Worm (Caenorhabditis elegans) whole organism, late embryonic: ENCODE data around the gene pod-2.

Experiments
- C38D4.7 ChIP-seq: fragments of 200-800 bp; sonication (Bioruptor generic); optimal IDR thresholded peaks from 2 replicates; lab custom pipeline; 2018; ENCODE audit warnings: mild to moderate bottlenecking, missing genetic modification characterization, moderate library complexity, missing compliant biosample characterization
- F13H6.1 ChIP-seq: sonication (generic microtip); optimal IDR thresholded peaks from 2 replicates; lab custom pipeline; 2016; ENCODE audit warnings: missing genetic modification characterization, missing compliant biosample characterization
- K02D7.2 ChIP-seq: sonication (generic microtip); optimal IDR thresholded peaks from 2 replicates; lab custom pipeline; 2017; ENCODE audit warnings: mild to moderate bottlenecking, missing genetic modification characterization, missing compliant biosample characterization
- K09A11.1 ChIP-seq: sonication (generic microtip); optimal IDR thresholded peaks from 2 replicates; lab custom pipeline; 2017; ENCODE audit warnings: antibody characterized with exemption, mild to moderate bottlenecking, missing genetic modification characterization, missing compliant biosample characterization; ENCODE audit not compliant: insufficient read depth
- T23F11.4 ChIP-seq: fragments of 200-800 bp; sonication (Bioruptor generic); optimal IDR thresholded peaks from 2 replicates; lab custom pipeline; 2018; ENCODE audit warnings: mild to moderate bottlenecking, missing genetic modification characterization, missing compliant biosample characterization
- ahr-1 ChIP-seq: sonication (generic microtip); optimal IDR thresholded peaks from 2 replicates; lab custom pipeline; 2016; ENCODE audit warnings: missing genetic modification characterization, missing compliant biosample characterization
- ama-1 ChIP-seq: fragments of 150-350 bp; optimal IDR thresholded peaks from 2 replicates; lab custom pipeline; 2014
- ceh-14 ChIP-seq: sonication (generic microtip); optimal IDR thresholded peaks from 2 replicates; lab custom pipeline; 2016; ENCODE audit warnings: missing genotype, missing genetic modification characterization, missing compliant biosample characterization
- ceh-18 ChIP-seq: sonication (generic microtip); optimal IDR thresholded peaks from 2 replicates; lab custom pipeline; 2016; ENCODE audit warnings: missing genetic modification characterization, missing compliant biosample characterization
- ceh-19 ChIP-seq: fragments of 200-800 bp; sonication (Bioruptor generic); optimal IDR thresholded peaks from 2 replicates; lab custom pipeline; 2018; ENCODE audit warnings: mild to moderate bottlenecking, missing genetic modification characterization, missing compliant biosample characterization
- ceh-22 ChIP-seq: sonication (generic microtip); optimal IDR thresholded peaks from 2 replicates; lab custom pipeline; 2017; ENCODE audit warnings: missing biosample characterization, missing genetic modification characterization
- ceh-30 ChIP-seq: fragments of 150-350 bp; optimal IDR thresholded peaks from 2 replicates; lab custom pipeline; 2014; ENCODE audit warnings: missing biosample characterization, missing genetic modification characterization
- ceh-31 ChIP-seq: sonication (generic microtip); optimal IDR thresholded peaks from 2 replicates; lab custom pipeline; 2016; ENCODE audit warnings: missing genetic modification characterization, missing compliant biosample characterization
- ceh-48 ChIP-seq: sonication (generic microtip); optimal IDR thresholded peaks from 2 replicates; lab custom pipeline; 2016; ENCODE audit warnings: missing genetic modification characterization, inconsistent platforms, missing compliant biosample characterization
- ceh-6 ChIP-seq: fragments of 200-800 bp; sonication (Bioruptor generic); optimal IDR thresholded peaks from 2 replicates; lab custom pipeline; 2018; ENCODE audit warnings: mild to moderate bottlenecking, missing genetic modification characterization, missing compliant biosample characterization
- ceh-9 ChIP-seq: sonication (generic microtip); optimal IDR thresholded peaks from 2 replicates; lab custom pipeline; 2016; ENCODE audit warnings: mild to moderate bottlenecking, missing genetic modification characterization, inconsistent platforms, missing compliant biosample characterization
- che-1 ChIP-seq: sonication (generic microtip); optimal IDR thresholded peaks from 2 replicates; lab custom pipeline; 2016; ENCODE audit warnings: mild to moderate bottlenecking, missing genetic modification characterization, missing compliant biosample characterization
- dmd-4 ChIP-seq: sonication (generic microtip); optimal IDR thresholded peaks from 2 replicates; lab custom pipeline; 2016; ENCODE audit warnings: borderline replicate concordance, missing genetic modification characterization, missing compliant biosample characterization
- elt-4 ChIP-seq: sonication (generic microtip); optimal IDR thresholded peaks from 2 replicates; lab custom pipeline; 2016; ENCODE audit warnings: missing genetic modification characterization, missing compliant biosample characterization
- eyg-1 ChIP-seq: sonication (generic microtip); optimal IDR thresholded peaks from 2 replicates; lab custom pipeline; 2016; ENCODE audit warnings: missing genotype, missing genetic modification characterization, missing compliant biosample characterization
- gmeb-2 ChIP-seq: sonication (generic microtip); optimal IDR thresholded peaks from 2 replicates; lab custom pipeline; 2016; ENCODE audit warnings: missing genetic modification characterization, inconsistent platforms, missing compliant biosample characterization
- hlh-13 ChIP-seq: fragments of 200-800 bp; sonication (Bioruptor generic); optimal IDR thresholded peaks from 2 replicates; lab custom pipeline; 2018; ENCODE audit warnings: mild to moderate bottlenecking, missing genetic modification characterization, missing compliant biosample characterization
- hlh-15 ChIP-seq: sonication (generic microtip); optimal IDR thresholded peaks from 2 replicates; lab custom pipeline; 2016; ENCODE audit warnings: missing genetic modification characterization, missing compliant biosample characterization
- hlh-30 ChIP-seq: sonication (generic microtip); optimal IDR thresholded peaks from 2 replicates; lab custom pipeline; 2017; ENCODE audit warnings: antibody characterized with exemption, missing genetic modification characterization, missing compliant biosample characterization; ENCODE audit not compliant: insufficient read depth
- hlh-6 ChIP-seq: sonication (generic microtip); optimal IDR thresholded peaks from 2 replicates; lab custom pipeline; 2016; ENCODE audit warnings: missing genotype, missing genetic modification characterization, missing compliant biosample characterization
- hlh-8 ChIP-seq: sonication (generic microtip); optimal IDR thresholded peaks from 2 replicates; lab custom pipeline; 2016; ENCODE audit warnings: missing genotype, missing genetic modification characterization, missing compliant biosample characterization
- lin-11 ChIP-seq: fragments of 200-800 bp; sonication (Bioruptor generic); optimal IDR thresholded peaks from 2 replicates; lab custom pipeline; 2018; ENCODE audit warnings: mild to moderate bottlenecking, missing genetic modification characterization, missing compliant biosample characterization
- nfya-1 ChIP-seq: sonication (generic microtip); optimal IDR thresholded peaks from 2 replicates; lab custom pipeline; 2017; ENCODE audit warnings: missing genetic modification characterization, mild to moderate bottlenecking, missing compliant biosample characterization, antibody characterized with exemption, moderate library complexity
- odd-2 ChIP-seq: sonication (generic microtip); optimal IDR thresholded peaks from 2 replicates; lab custom pipeline; 2017; ENCODE audit warnings: antibody characterized with exemption, mild to moderate bottlenecking, missing genetic modification characterization, missing compliant biosample characterization
- pat-9 ChIP-seq: fragments of 200-800 bp; sonication (Bioruptor generic); optimal IDR thresholded peaks from 2 replicates; lab custom pipeline; 2018; ENCODE audit warnings: mild to moderate bottlenecking, missing genetic modification characterization, moderate library complexity, missing compliant biosample characterization
- pha-4 ChIP-seq: fragments of 150-350 bp; optimal IDR thresholded peaks from 2 replicates; lab custom pipeline; 2018; ENCODE audit warnings: missing biosample characterization, missing genetic modification reagents, missing genetic modification characterization
- pros-1 ChIP-seq: fragments of 150-350 bp; optimal IDR thresholded peaks from 2 replicates; lab custom pipeline; 2014; ENCODE audit warnings: missing biosample characterization, missing genetic modification reagents, missing genetic modification characterization
- sdc-2 ChIP-seq: sonication (generic microtip); optimal IDR thresholded peaks from 2 replicates; lab custom pipeline; 2016; ENCODE audit warnings: missing genotype, missing genetic modification characterization, missing compliant biosample characterization
- ttx-3 ChIP-seq: sonication (generic microtip); optimal IDR thresholded peaks from 2 replicates; lab custom pipeline; 2016; ENCODE audit warnings: missing genetic modification reagents, missing genetic modification characterization, missing compliant biosample characterization
- unc-3 ChIP-seq, 2 experiments: fragments of 200-800 bp in 1 of 2; sonication (Bioruptor generic) in 1 of 2; sonication (generic microtip) in 1 of 2; conservative IDR thresholded peaks in 1 of 2; optimal IDR thresholded peaks in 1 of 2; 2 replicates each; pipeline versions ENCODE4 v1.3.6 to Lab custom; 2016 to 2022; ENCODE audit warnings: missing compliant biosample characterization in 2 of 2, missing genetic modification characterization in 2 of 2, missing genetic modification reagents in 1 of 2
- unc-42 ChIP-seq: sonication (generic microtip); optimal IDR thresholded peaks from 2 replicates; lab custom pipeline; 2016; ENCODE audit warnings: missing genotype, missing genetic modification characterization, missing compliant biosample characterization
- unc-55 ChIP-seq: sonication (generic microtip); optimal IDR thresholded peaks from 2 replicates; lab custom pipeline; 2017; ENCODE audit warnings: missing biosample characterization, missing genetic modification reagents, missing genetic modification characterization
- unc-86 ChIP-seq: sonication (generic microtip); optimal IDR thresholded peaks from 2 replicates; lab custom pipeline; 2016; ENCODE audit warnings: missing genetic modification characterization, missing compliant biosample characterization

Gene pod-2

ce11 chrII:1110901-1111300 lies 25.7 kb upstream of the pod-2 start, which contains the start of gene lips-11:
Gene lips-11 (minus strand): TSS chrII:1111001.
- TF ChIP-seq ceh-9 (tag; lab: Kevin White, UChicago) (no peak), hlh-13 (no peak), eyg-1 (tag; lab: Kevin White, UChicago) (no peak), ceh-30 (no peak), ceh-6 (GFP tag; lab: Kevin White, UChicago) (no peak), odd-2 (tag; lab: Kevin White, UChicago) (no peak), sdc-2 (tag; lab: Kevin White, UChicago) (no peak), ceh-19 (GFP tag; lab: Kevin White, UChicago) (no peak), lin-11 (tag; lab: Kevin White, UChicago) (no peak), ttx-3 (no peak), ahr-1 (no peak), C38D4.7 (no peak), hlh-6 (tag; lab: Kevin White, UChicago) (no peak)

ce11 chrII:1114133-1114532 lies 22.5 kb upstream of the pod-2 start, which contains the start of gene lips-12:
Gene lips-12 (minus strand): TSS chrII:1114233.
- TF ChIP-seq unc-55 (GFP tag; lab: Kevin White, UChicago) (no peak), ama-1 (no peak), ceh-6 (GFP tag; lab: Kevin White, UChicago) (no peak), K09A11.1 (tag; lab: Kevin White, UChicago) (no peak), K02D7.2 (tag; lab: Kevin White, UChicago) (no peak), pros-1 (tag; lab: Kevin White, UChicago) (no peak), unc-86 (tag; lab: Kevin White, UChicago) (no peak), ceh-22 (tag; lab: Kevin White, UChicago) (no peak), ceh-14 (tag; lab: Kevin White, UChicago) (no peak), ceh-48 (no peak), hlh-6 (tag; lab: Kevin White, UChicago) (no peak), gmeb-2 (tag; lab: Kevin White, UChicago) (no peak), unc-3 (GFP tag; conservative IDR thresholded peaks at IDR 0.05; lab: Robert Waterston, UW) (no peak), unc-3 (tag; optimal IDR thresholded peaks at IDR 0.05; lab: Kevin White, UChicago) (no peak), unc-42 (tag; lab: Kevin White, UChicago) (no peak)
- TF ChIP-seq, all 69 proteins: peak for 0

ce11 chrII:1116521-1116920 lies 20.1 kb upstream of the pod-2 start:
- TF ChIP-seq hlh-13 (no peak), nfya-1 (no peak), lin-11 (tag; lab: Kevin White, UChicago) (no peak), che-1 (tag; lab: Kevin White, UChicago) (no peak), hlh-15 (no peak), hlh-30 (tag; lab: Kevin White, UChicago) (no peak), ahr-1 (no peak), T23F11.4 (GFP tag; lab: Kevin White, UChicago) (no peak), eyg-1 (tag; lab: Kevin White, UChicago) (no peak), F13H6.1 (tag; lab: Kevin White, UChicago) (no peak), pat-9 (no peak), ceh-14 (tag; lab: Kevin White, UChicago) (no peak), dmd-4 (tag; lab: Kevin White, UChicago) (no peak), C38D4.7 (no peak), elt-4 (tag; lab: Kevin White, UChicago) (no peak), pha-4 (tag; lab: Kevin White, UChicago) (no peak), ceh-31 (tag; lab: Kevin White, UChicago) (no peak), hlh-8 (tag; lab: Kevin White, UChicago) (no peak), ceh-18 (tag; lab: Kevin White, UChicago) (no peak)
